Worm (Caenorhabditis elegans) whole organism, L2 larva: ENCODE data around the gene C09G9.1.

ENCODE experiments used
- F13H6.1 ChIP-seq: sonication (generic microtip); optimal IDR thresholded peaks from 2 replicates; lab custom pipeline; 2016; ENCODE audit warnings: missing genetic modification characterization, missing compliant biosample characterization
- R02D3.7 ChIP-seq: fragments of 150-350 bp; optimal IDR thresholded peaks from 2 replicates; lab custom pipeline; 2014; ENCODE audit warnings: missing biosample characterization, missing genetic modification characterization
- nhr-10 ChIP-seq: sonication (generic microtip); optimal IDR thresholded peaks from 2 replicates; lab custom pipeline; 2017; ENCODE audit warnings: missing biosample characterization, missing genetic modification characterization
- skn-1 ChIP-seq: sonication (generic microtip); optimal IDR thresholded peaks from 2 replicates; lab custom pipeline; 2017; ENCODE audit warnings: missing biosample characterization, missing genetic modification characterization
- unc-39 ChIP-seq: fragments of 150-350 bp; optimal IDR thresholded peaks from 2 replicates; lab custom pipeline; 2014; ENCODE audit warnings: missing biosample characterization, missing genetic modification characterization
- ztf-4 ChIP-seq: fragments of 150-350 bp; optimal IDR thresholded peaks from 2 replicates; lab custom pipeline; 2014; ENCODE audit warnings: missing biosample characterization, missing genetic modification characterization

ce11 chrIV:8881181-8881580 is 15.9 kb upstream of the C09G9.1 start, which contains the start of gene C09G9.8:
- no peak for TF ChIP-seq ztf-4 (tag; lab: Kevin White, UChicago)
- no peak for TF ChIP-seq nhr-10 (tag; lab: Kevin White, UChicago)
- TF ChIP-seq unc-39 (tag; lab: Kevin White, UChicago) = no peak
- TF ChIP-seq skn-1 (tag; lab: Kevin White, UChicago) = no peak
- TF ChIP-seq F13H6.1 = no peak
- TF ChIP-seq R02D3.7 = no peak
